Worm (Caenorhabditis elegans): Measurements from ENCODE around the gene set-23.

DNA sequence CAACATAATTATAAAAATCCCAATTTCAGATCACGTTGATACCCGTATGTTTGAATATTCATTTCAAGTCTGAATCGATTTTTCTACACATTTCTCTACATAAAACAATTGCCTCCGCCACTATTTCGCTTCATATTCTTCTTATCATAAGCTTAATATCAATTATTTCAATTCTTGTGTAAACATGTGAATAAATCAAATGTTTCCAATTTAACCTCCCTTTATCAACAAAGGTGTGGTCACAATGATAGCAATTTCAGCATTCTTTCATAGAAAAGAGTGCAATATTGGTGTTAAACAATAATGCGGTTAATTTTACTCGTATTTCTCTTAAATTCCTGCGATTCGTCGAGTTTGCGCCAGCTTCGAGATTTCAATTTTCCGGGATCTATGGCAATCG lies 41.5 kb upstream of the set-23 start, which contains the start of gene Y41D4B.17:
- TF ChIP-seq dao-5 (tag; optimal IDR thresholded peaks at IDR 0.05) (no peak), W03F9.2 (tag; optimal IDR thresholded peaks at IDR 0.05) (no peak), him-1 (tag; optimal IDR thresholded peaks at IDR 0.05) (no peak)

Data from whole organism, L4/young adult.